Fruit fly (Drosophila melanogaster) S2 (cell line): Measurements from ENCODE around the gene PGRP-LF.

Source experiments
- CG8478 ChIP-seq: fragments of >200 bp; optimal IDR thresholded peaks from 2 replicates; lab custom pipeline; 2018
- CTCF ChIP-seq, 2 experiments: fragments of >200 bp; optimal IDR thresholded peaks; 2 replicates each; lab custom pipeline; 2018

PGRP-LF gene

DNA sequence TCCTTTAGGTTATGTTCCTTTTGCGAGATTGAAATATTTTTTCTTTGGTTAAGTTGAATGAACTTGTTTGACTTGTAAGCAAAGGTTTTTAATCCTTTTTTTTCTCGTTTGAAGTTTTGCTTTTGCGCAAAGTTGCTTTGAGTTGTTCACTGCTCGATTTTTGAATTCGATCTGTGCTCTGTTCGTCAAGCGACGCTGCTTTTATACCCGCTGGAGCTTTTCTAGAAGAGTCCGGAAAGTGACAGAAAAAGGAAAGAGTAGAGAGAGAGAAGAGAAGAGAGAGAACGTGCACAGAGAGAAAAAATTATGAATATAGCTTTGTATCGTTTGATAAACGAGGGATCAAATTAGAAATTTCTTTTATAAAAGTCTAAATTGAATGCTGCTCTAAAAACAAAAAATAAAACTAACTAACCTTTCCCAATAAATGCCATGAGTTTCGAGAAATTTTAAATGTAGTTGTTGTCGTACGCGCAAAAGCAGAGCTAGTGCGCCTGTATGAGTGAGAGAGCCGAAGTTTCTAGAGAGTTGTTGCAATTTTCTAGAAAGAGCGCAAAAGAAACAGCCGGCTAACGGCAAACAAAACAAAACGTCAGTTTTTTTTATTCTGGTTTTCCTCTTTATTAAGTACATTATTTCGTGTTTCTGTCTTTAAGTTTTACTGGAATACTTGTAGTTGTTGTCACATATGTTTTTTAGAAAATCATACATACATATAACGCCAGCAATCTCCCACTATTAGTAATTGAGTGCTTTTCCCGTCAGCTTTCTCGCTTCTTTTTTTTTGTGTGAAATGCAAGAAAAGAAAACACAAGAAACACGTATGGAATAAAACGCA is 28.0 kb downstream of the PGRP-LF start, which contains the start of gene Hsp26:
TSS of gene Hsp26 (minus strand) at position 230 of the 838 bp plus-strand sequence.
- no peak for TF ChIP-seq CG8478 (lab: Kevin White, UChicago)
- no peak for TF ChIP-seq CTCF (optimal IDR thresholded peaks at IDR 0.05; lab: Kevin White, UChicago)

DNA sequence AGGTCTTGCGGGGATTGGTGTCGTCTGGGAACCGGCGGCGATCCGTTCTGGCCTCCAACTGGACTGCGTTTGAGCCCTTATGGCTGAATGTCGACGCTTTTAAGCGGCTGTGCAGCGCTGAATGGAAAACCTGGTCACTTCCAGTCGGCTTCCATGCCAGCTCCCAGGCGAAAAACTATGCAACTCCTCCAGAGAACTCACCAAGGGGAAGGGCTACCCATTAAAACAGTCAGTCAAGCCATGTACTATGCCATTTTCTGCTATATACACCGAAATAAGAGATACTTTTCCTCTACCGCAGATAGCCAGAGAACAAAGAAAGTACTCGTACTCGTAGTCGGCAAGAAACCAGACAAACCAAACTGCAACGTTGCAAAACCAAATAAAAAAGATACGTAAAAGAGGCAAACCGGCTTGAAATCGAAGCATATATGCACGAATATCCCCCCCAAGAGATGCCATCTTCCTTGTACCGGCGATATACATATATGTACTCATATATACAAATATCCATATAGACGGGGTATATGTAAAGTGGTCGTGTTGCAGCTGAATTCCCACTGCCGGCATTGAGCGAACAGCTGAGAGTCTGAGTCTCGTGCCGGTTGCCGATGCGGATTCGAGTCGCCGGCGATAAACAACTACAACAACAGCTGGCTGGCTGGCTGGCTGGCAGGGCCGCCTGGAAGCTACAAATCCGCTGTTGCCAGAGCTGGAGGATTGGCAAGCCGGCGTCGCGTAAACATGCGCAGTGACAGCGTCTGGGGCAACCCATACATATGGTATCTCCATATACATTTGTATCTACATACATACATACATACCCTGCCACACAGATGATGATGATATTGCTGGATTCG is 30.3 kb downstream of the PGRP-LF start, which contains the start of gene Hsp67Ba:
TSS of gene Hsp67Ba (minus strand) at position 51 of the 860 bp plus-strand sequence.
- no peak for TF ChIP-seq CTCF (optimal IDR thresholded peaks at IDR 0.05; lab: Kevin White, UChicago)
- TF ChIP-seq CG8478 (lab: Kevin White, UChicago): no peak

DNA sequence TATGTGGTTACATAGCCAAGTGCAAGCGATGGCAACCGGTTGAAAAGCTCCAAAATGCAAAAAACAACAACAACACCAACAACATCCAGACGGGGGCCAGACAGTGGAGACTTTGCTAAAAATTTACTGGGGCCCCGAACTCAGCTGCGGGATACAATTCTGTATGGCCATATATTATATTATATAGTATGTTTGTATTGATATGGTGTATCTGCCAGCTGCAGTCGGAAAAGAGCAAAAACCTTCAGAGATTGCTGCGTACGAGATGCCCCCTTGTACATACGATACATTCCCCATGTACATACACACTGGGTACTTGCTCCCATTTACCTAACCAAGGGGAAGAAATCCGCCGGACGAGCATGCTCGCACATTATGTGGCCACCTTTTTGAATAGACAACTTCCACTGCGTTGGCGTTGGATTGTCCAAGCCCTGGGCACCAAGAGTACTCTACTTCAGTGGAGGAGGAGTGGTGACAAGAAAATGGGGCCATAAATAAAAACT is 31.0 kb downstream of the PGRP-LF start:
- TF ChIP-seq CTCF (optimal IDR thresholded peaks at IDR 0.05; lab: Kevin White, UChicago) (no peak), CG8478 (lab: Kevin White, UChicago) (no peak)

DNA sequence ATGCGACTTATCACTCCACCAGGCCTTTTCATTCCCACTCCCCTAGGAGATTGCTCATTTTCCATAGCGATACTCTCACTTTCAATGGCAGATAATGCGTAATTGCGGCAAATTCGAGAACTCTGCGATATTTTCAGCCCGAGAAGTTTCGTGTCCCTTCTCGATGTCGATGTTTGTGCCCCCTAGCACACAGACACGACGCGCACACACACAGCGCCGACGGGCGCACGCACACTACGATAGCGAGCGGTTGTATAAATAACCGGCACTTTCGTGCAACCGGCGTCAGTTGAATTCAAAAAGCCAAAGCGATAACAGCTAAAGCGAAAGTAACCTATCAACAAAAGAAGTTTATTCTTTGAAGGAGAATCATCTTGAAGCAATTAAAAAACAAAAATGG is 32.2 kb downstream of the PGRP-LF start, which contains the start of gene Hsp23:
TSS of gene Hsp23 (plus strand) at position 281 of the 400 bp plus-strand sequence.
- TF ChIP-seq CG8478 (lab: Kevin White, UChicago): no peak
- TF ChIP-seq CTCF (optimal IDR thresholded peaks at IDR 0.05; lab: Kevin White, UChicago): no peak

DNA sequence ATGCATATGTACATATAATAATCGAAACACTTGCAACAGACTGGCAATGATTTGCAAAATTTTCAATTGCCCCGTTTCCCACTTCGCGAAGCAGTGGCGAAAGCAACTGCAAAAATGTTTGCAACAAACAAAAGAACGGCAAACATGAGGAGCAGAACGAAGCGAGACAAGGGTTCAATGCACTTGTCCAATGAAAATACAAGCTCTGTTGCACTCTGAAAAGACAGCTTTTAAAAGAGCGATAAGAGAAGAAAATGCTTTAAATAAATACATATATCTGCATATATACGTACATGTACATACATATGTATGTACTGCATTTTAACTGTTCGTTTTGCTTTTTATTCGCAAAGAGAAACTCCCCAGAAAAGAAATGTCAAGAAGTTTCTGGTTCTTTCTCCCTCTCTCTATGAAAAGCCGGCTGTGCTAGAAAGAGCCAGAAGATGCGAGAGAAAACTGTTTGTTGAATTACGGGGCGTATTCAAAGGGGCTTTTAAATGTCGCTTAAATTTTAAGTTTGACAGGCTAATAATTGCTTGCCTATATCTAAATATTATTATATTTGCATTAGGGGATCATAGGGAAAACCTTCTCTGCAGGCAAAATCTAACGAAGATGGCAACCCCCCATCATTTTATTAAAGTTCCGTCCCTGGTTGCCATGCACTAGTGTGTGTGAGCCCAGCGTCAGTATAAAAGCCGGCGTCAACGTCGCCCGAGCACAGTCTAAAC is 34.1 kb downstream of the PGRP-LF start, which contains the start of gene Hsp27:
TSS of gene Hsp27 (plus strand) at position 719 of the 731 bp plus-strand sequence.
- TF ChIP-seq CTCF (optimal IDR thresholded peaks at IDR 0.05; lab: Kevin White, UChicago): no peak
- TF ChIP-seq CG8478 (lab: Kevin White, UChicago): no peak

DNA sequence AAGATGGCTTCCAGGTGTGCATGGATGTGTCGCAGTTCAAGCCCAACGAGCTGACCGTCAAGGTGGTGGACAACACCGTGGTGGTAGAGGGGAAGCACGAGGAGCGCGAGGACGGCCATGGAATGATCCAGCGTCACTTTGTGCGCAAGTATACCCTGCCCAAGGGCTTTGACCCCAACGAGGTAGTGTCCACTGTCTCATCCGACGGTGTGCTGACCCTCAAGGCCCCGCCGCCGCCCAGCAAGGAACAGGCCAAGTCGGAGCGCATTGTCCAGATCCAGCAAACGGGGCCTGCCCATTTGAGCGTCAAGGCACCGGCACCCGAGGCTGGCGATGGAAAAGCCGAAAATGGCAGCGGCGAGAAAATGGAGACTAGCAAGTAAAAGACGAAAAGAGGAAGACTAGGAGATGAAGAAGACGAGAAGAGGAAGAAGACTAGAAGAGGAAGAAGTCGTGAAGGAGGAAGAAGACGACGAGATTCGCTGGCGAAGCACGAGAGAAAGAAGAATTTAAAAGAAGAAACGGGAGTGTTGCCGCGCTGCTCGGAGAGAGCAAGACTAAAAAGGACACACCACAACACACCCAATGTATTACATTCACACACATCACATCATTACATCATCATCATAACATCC is 35.2 kb downstream of the PGRP-LF start:
- TF ChIP-seq CTCF (optimal IDR thresholded peaks at IDR 0.05; lab: Kevin White, UChicago) (no peak), CG8478 (lab: Kevin White, UChicago) (no peak)

DNA sequence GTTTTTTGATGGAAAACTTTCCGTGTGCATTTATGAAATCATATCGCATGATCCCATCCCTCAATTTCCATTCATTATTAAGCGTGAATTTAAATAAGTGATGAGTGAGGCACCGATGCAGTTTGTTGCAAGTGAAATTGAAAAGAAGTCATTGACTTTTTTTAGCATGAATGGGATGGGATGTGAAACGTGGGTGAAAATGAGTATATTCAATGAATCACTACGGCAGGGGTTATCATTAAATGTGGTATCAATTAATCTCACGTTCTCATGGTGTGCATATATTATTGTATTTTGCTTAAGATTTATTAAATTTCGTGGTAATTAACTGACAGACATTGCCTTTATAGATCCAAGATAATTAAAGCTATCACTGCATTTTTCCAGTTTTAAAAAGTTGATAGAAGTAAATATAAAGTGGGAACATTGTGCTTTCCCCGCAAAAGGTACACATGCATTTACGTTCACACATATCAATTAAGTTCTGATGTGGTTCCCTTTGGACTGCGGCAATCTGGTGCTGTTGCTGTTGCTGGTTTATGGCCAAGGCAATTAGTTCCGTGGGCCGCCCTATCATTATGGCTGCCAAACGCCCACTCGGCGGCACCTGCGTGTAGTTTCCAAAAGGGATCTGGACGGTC is 42.1 kb downstream of the PGRP-LF start:
- TF ChIP-seq CG8478 (lab: Kevin White, UChicago): no peak
- no peak for TF ChIP-seq CTCF (optimal IDR thresholded peaks at IDR 0.05; lab: Kevin White, UChicago)

DNA sequence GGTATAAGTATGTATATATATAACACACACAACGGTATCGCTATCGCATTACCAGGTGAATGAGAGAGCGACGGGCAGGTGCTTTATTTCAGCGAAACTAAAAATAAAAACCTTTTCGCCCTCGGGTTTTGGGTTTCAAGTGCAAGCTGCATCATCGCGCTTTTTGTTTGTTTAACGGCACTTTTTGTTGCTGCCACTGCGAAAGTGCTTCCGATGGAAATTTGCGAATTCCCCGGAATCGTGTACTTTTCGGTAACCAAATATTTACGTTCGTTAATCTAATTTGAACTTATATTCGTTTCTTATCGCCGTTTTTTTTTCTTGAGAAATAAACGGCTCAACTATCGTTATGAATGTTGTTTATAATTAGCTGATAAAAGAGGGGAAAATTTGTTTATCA is 46.6 kb downstream of the PGRP-LF start:
- TF ChIP-seq CG8478 (lab: Kevin White, UChicago) (no peak), CTCF (optimal IDR thresholded peaks at IDR 0.05; lab: Kevin White, UChicago) (no peak)

DNA sequence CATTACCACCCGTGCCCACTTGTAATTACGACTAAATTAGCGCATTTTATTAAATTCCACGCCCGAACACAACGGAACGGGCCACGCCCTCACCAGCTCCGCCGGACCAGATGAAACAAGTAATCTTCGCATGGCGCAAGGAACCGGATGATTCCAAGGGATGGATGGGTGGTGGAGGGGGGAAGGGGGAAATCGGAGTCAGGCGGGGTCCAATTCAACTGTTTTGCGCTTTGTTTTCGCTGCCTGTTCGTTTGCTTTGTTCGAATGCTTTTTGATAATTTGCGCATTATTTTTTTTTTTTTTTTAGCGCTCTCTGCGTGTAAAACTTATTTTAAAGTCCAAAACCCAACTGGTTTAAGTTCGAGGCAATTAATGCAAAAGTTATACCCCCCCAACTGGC is 47.3 kb downstream of the PGRP-LF start:
- no peak for TF ChIP-seq CTCF (optimal IDR thresholded peaks at IDR 0.05; lab: Kevin White, UChicago)
- TF ChIP-seq CG8478 (lab: Kevin White, UChicago): no peak

DNA sequence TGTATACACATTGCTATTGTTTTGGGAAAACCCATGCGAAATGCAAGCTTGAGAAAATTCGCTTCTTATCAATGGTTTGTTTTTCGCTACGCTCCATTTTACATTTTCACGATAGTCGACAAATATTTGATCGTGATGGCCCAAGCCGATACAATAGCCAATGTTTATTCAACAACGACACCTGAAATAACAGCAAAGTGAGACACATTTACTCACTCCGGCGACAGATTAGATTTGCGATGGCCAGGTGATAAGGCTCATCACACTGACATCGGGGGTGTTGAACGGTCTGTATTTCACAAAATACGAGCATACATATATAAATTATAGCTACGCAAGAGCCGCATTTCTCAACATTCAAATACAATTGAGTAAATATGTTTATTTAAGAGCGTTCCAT is 47.7 kb downstream of the PGRP-LF start:
- TF ChIP-seq CTCF (optimal IDR thresholded peaks at IDR 0.05; lab: Kevin White, UChicago) (no peak), CG8478 (lab: Kevin White, UChicago) (no peak)

DNA sequence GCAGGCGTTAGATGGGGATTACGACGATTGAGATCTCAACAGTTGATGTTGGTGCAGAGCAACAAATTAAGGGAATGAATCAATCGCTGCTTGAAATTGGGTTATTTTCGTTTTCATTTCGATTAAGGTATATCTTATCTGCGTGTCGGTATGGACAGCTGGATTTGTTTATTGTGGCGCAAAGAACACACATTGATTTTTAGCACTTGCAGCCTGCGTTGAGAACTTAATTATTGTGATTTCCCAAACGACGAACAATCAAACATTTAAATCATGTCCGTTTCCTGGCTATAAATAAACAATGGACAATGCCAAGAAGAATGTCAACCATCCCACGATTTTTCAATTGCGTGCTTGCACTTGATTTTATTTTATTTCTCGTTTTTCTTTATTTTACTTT is 48.6 kb downstream of the PGRP-LF start:
- TF ChIP-seq CG8478 (lab: Kevin White, UChicago) (no peak), CTCF (optimal IDR thresholded peaks at IDR 0.05; lab: Kevin White, UChicago) (no peak)

DNA sequence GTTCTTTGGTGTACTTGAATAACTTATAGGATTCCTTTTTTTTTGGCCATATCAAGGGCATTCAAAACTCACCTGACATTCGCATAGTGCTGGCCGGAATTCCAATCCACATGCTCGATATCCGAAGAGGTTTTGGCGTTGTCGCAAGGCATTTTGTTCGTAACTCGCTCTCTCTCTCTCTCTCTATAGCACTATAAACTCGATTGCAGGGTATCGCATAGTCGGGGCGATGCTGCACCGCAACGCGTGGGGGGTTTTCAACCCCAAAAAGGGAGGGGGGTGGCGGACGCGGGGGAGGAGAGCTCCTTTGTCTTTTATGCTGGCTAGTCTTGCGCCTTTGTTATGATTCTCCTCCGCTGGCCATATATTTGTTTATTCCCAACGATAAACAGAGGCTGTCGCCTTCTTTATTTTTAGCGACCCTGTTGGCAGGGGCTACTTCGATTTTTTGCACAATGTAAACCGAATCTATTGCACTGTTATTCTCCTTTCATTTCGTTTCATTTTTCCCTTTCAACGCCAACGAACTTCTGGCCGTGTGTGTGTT is 49.1 kb downstream of the PGRP-LF start:
- TF ChIP-seq CTCF (optimal IDR thresholded peaks at IDR 0.05; lab: Kevin White, UChicago) (no peak), CG8478 (lab: Kevin White, UChicago) (no peak)
